Worm (Caenorhabditis elegans): ENCODE data around the gene cdh-5.
"Not testable (repeated sequence)": the region's sequence is repeated elsewhere in the genome, so short reads cannot be mapped to it uniquely, and the experiment has no call there.

Gene cdh-5

ce11 chrIV:8665778-8666177 lies 3.0 kb upstream of the cdh-5 start:
- TF ChIP-seq unc-62 (GFP tag; optimal IDR thresholded peaks at IDR 0.05): no peak

- no peak for TF ChIP-seq unc-62 (GFP tag; optimal IDR thresholded peaks at IDR 0.05)
Measured at ce11 chrIV:8673733-8674375, 5.1 kb downstream of the cdh-5 start.

ce11 chrIV:8677303-8677702 lies 8.6 kb downstream of the cdh-5 start, which contains the start of gene F08B4.8:
Gene F08B4.8, plus strand, starts transcription at chrIV:8677603.
- TF ChIP-seq unc-62 (GFP tag; optimal IDR thresholded peaks at IDR 0.05): no peak

- TF ChIP-seq unc-62 (GFP tag; optimal IDR thresholded peaks at IDR 0.05): no peak
Measured at ce11 chrIV:8679225-8679624, 10.5 kb downstream of the cdh-5 start, which contains the start of gene nlp-60. Gene nlp-60, minus strand, starts transcription at chrIV:8679325.

- no peak for TF ChIP-seq unc-62 (GFP tag; optimal IDR thresholded peaks at IDR 0.05)
Measured at ce11 chrIV:8686510-8686909, 17.8 kb downstream of the cdh-5 start, which contains the start of gene pole-2. Gene pole-2, minus strand, starts transcription at chrIV:8686610.

- TF ChIP-seq unc-62 (GFP tag; optimal IDR thresholded peaks at IDR 0.05): no peak
Measured at ce11 chrIV:8686966-8687365, 18.2 kb downstream of the cdh-5 start.

ce11 chrIV:8687605-8688191 lies 19.0 kb downstream of the cdh-5 start, which contains the start of gene snrp-3:
Gene snrp-3, minus strand, starts transcription at chrIV:8687810.
- no peak for TF ChIP-seq unc-62 (GFP tag; optimal IDR thresholded peaks at IDR 0.05)

- no peak for TF ChIP-seq unc-62 (GFP tag; optimal IDR thresholded peaks at IDR 0.05)
Measured at ce11 chrIV:8691486-8691885, 22.8 kb downstream of the cdh-5 start, which contains the start of the genes hst-1 and ints-6. Gene hst-1, minus strand, starts transcription at chrIV:8691513. Gene ints-6, plus strand, starts transcription at chrIV:8691745.

ce11 chrIV:8697436-8697835 lies 28.7 kb downstream of the cdh-5 start, which contains the start of gene ttll-11:
Gene ttll-11, plus strand, starts transcription at chrIV:8697736.
- TF ChIP-seq unc-62 (GFP tag; optimal IDR thresholded peaks at IDR 0.05): no peak

- no peak for TF ChIP-seq unc-62 (GFP tag; optimal IDR thresholded peaks at IDR 0.05)
Measured at ce11 chrIV:8705504-8705903, 36.8 kb downstream of the cdh-5 start, which contains the start of gene H23L24.4. Gene H23L24.4, minus strand, starts transcription at chrIV:8705604.

ce11 chrIV:8708046-8708445 lies 39.3 kb downstream of the cdh-5 start:
- no peak for TF ChIP-seq unc-62 (GFP tag; optimal IDR thresholded peaks at IDR 0.05)

ce11 chrIV:8715032-8715431 lies 46.3 kb downstream of the cdh-5 start, which contains the start of the genes parg-2 and ipla-5:
Gene parg-2, minus strand, starts transcription at chrIV:8715132.
Gene ipla-5, plus strand, starts transcription at chrIV:8715247.
- not testable (repeated sequence) for TF ChIP-seq unc-62 (GFP tag; optimal IDR thresholded peaks at IDR 0.05)

- TF ChIP-seq unc-62 (GFP tag; optimal IDR thresholded peaks at IDR 0.05): no peak
Measured at ce11 chrIV:8718153-8718552, 49.4 kb downstream of the cdh-5 start, which contains the start of gene H23L24.1. Gene H23L24.1, plus strand, starts transcription at chrIV:8718453.

- TF ChIP-seq unc-62 (GFP tag; optimal IDR thresholded peaks at IDR 0.05): no peak
Measured at ce11 chrIV:8722801-8723200, 54.1 kb downstream of the cdh-5 start.

- TF ChIP-seq unc-62 (GFP tag; optimal IDR thresholded peaks at IDR 0.05): no peak
Measured at ce11 chrIV:8723720-8724119, 55.0 kb downstream of the cdh-5 start, which contains the start of gene F21D5.9. Gene F21D5.9, plus strand, starts transcription at chrIV:8724020.

- TF ChIP-seq unc-62 (GFP tag; optimal IDR thresholded peaks at IDR 0.05): no peak
Measured at ce11 chrIV:8724907-8725306, 56.2 kb downstream of the cdh-5 start.

ce11 chrIV:8725345-8725744 lies 56.6 kb downstream of the cdh-5 start, which contains the start of gene pgm-3:
Gene pgm-3, plus strand, starts transcription at chrIV:8725722.
- TF ChIP-seq unc-62 (GFP tag; optimal IDR thresholded peaks at IDR 0.05): no peak

Data from whole organism, dauer.